Fruit fly (Drosophila melanogaster): ENCODE data around the gene exex.
A peak's percentile ranks its signal among the peaks of the same experiment; 100 is the strongest.

Gene exex

dm6 chr3L:7914969-7915596, 32.9 kb upstream of the exex start, which contains the start of gene Tmem43:
TSS of gene Tmem43 (minus strand) at chr3L:7915120.
- no peak for TF ChIP-seq dsx (GFP tag; optimal IDR thresholded peaks at IDR 0.05; ENCODE audit: poor library complexity, severe bottlenecking)
- peak; percentile 68 for TF ChIP-seq Eip78C (GFP tag)

dm6 chr3L:7915808-7916619, 32.0 kb upstream of the exex start:
- no peak for TF ChIP-seq Eip75B (GFP tag; optimal IDR thresholded peaks at IDR 0.05)
- TF ChIP-seq CG6854 (GFP tag; optimal IDR thresholded peaks at IDR 0.05) = no peak
- no peak for TF ChIP-seq pdm3 (GFP tag; optimal IDR thresholded peaks at IDR 0.05)
- no peak for TF ChIP-seq Eip78C (GFP tag)
- no peak for TF ChIP-seq Ets96B (tag; optimal IDR thresholded peaks at IDR 0.05)

dm6 chr3L:7934200-7934599, 13.8 kb upstream of the exex start:
- TF ChIP-seq CG6808 (GFP tag; optimal IDR thresholded peaks at IDR 0.05) (no peak), achi (GFP tag; optimal IDR thresholded peaks at IDR 0.05) (no peak), cyc (GFP tag; optimal IDR thresholded peaks at IDR 0.05) (no peak), lz (GFP tag; optimal IDR thresholded peaks at IDR 0.05) (no peak), spab (GFP tag; optimal IDR thresholded peaks at IDR 0.05) (no peak), Sox102F (GFP tag; optimal IDR thresholded peaks at IDR 0.05) (no peak), CG8632 (GFP tag; optimal IDR thresholded peaks at IDR 0.05) (no peak), CG11902 (GFP tag; optimal IDR thresholded peaks at IDR 0.05) (no peak), CG3032 (tag; optimal IDR thresholded peaks at IDR 0.05) (no peak), CG8319 (GFP tag; optimal IDR thresholded peaks at IDR 0.05) (no peak)

- TF ChIP-seq vri (GFP tag; optimal IDR thresholded peaks at IDR 0.05) (peak; percentile 62), net (GFP tag; optimal IDR thresholded peaks at IDR 0.05) (no peak), OdsH (GFP tag; optimal IDR thresholded peaks at IDR 0.05) (no peak)
Measured at dm6 chr3L:7934857-7935256, 13.1 kb upstream of the exex start.

dm6 chr3L:7935409-7935932, 12.5 kb upstream of the exex start:
- TF ChIP-seq CG6792 (GFP tag; optimal IDR thresholded peaks at IDR 0.05) (no peak), svp (GFP tag) (peak; percentile 72), Hr39 (GFP tag; optimal IDR thresholded peaks at IDR 0.05) (no peak), cyc (GFP tag; optimal IDR thresholded peaks at IDR 0.05) (no peak), Ets96B (tag; optimal IDR thresholded peaks at IDR 0.05) (no peak)

dm6 chr3L:7935933-7936494, 12.0 kb upstream of the exex start, which contains the start of the genes syd and Srp9:
TSS of gene syd (minus strand) at chr3L:7936120.
TSS of gene Srp9 (plus strand) at chr3L:7936373.
- TF ChIP-seq CG1621 (tag; optimal IDR thresholded peaks at IDR 0.05) = no peak
- no peak for TF ChIP-seq CG11294 (GFP tag; IDR thresholded peaks at IDR 0.05)
- TF ChIP-seq topi (GFP tag; optimal IDR thresholded peaks at IDR 0.05) = no peak
- no peak for TF ChIP-seq Gug (GFP tag; IDR thresholded peaks at IDR 0.05)
- TF ChIP-seq net (GFP tag; optimal IDR thresholded peaks at IDR 0.05) = no peak
- peak; percentile 51 for TF ChIP-seq CG6854 (GFP tag; optimal IDR thresholded peaks at IDR 0.05)
- no peak for TF ChIP-seq OdsH (GFP tag; optimal IDR thresholded peaks at IDR 0.05)
- TF ChIP-seq Smox (GFP tag; optimal IDR thresholded peaks at IDR 0.05) = no peak
- TF ChIP-seq Sox14 (GFP tag; optimal IDR thresholded peaks at IDR 0.05) = no peak
- no peak for TF ChIP-seq CG7368 (GFP tag; optimal IDR thresholded peaks at IDR 0.05)
- TF ChIP-seq Eip78C (GFP tag) = no peak
- no peak for TF ChIP-seq achi (GFP tag; optimal IDR thresholded peaks at IDR 0.05)
- TF ChIP-seq Ets21C (GFP tag; optimal IDR thresholded peaks at IDR 0.05) = no peak
- no peak for TF ChIP-seq fd85E (GFP tag; optimal IDR thresholded peaks at IDR 0.05)
- TF ChIP-seq Hr4 (GFP tag; optimal IDR thresholded peaks at IDR 0.05) = no peak
- peak; percentile 28 for TF ChIP-seq svp (GFP tag)
- no peak for TF ChIP-seq CG6792 (GFP tag; optimal IDR thresholded peaks at IDR 0.05)
- no peak for TF ChIP-seq Hr39 (GFP tag; optimal IDR thresholded peaks at IDR 0.05)
- no peak for TF ChIP-seq acj6 (GFP tag; optimal IDR thresholded peaks at IDR 0.05)
- no peak for TF ChIP-seq spab (GFP tag; optimal IDR thresholded peaks at IDR 0.05)
- no peak for TF ChIP-seq Lpt (GFP tag; optimal IDR thresholded peaks at IDR 0.05)
- TF ChIP-seq fkh (GFP tag; optimal IDR thresholded peaks at IDR 0.05) = peak; percentile 7
- TF ChIP-seq CG31627 (GFP tag; optimal IDR thresholded peaks at IDR 0.05) = no peak
- no peak for TF ChIP-seq CG8632 (GFP tag; optimal IDR thresholded peaks at IDR 0.05)
